Worm (Caenorhabditis elegans) whole organism, late embryonic: ENCODE data around the gene Y69E1A.4.
"Not testable (repeated sequence)": the region's sequence is repeated elsewhere in the genome, so short reads cannot be mapped to it uniquely, and the experiment has no call there.

Experiments used
- K09A11.1 ChIP-seq: sonication (generic microtip); optimal IDR thresholded peaks from 2 replicates; lab custom pipeline; 2017; ENCODE audit warnings: antibody characterized with exemption, mild to moderate bottlenecking, missing genetic modification characterization, missing compliant biosample characterization; ENCODE audit not compliant: insufficient read depth
- ceh-45 ChIP-seq: fragments of 200-800 bp; sonication (Bioruptor generic); IDR thresholded peaks from 2 replicates; pipeline ENCODE4 v1.3.6; 2022; ENCODE audit warnings: missing genetic modification reagents, missing genetic modification characterization, missing compliant biosample characterization
- ets-4 ChIP-seq: sonication (generic microtip); optimal IDR thresholded peaks from 2 replicates; lab custom pipeline; 2016; ENCODE audit warnings: missing genetic modification characterization, missing compliant biosample characterization
- pha-4 ChIP-seq: fragments of 150-350 bp; optimal IDR thresholded peaks from 2 replicates; lab custom pipeline; 2018; ENCODE audit warnings: missing biosample characterization, missing genetic modification reagents, missing genetic modification characterization
- pros-1 ChIP-seq: fragments of 150-350 bp; optimal IDR thresholded peaks from 2 replicates; lab custom pipeline; 2014; ENCODE audit warnings: missing biosample characterization, missing genetic modification reagents, missing genetic modification characterization
- sdc-2 ChIP-seq: sonication (generic microtip); optimal IDR thresholded peaks from 2 replicates; lab custom pipeline; 2016; ENCODE audit warnings: missing genotype, missing genetic modification characterization, missing compliant biosample characterization
- tbx-2 ChIP-seq: sonication (generic microtip); optimal IDR thresholded peaks from 2 replicates; lab custom pipeline; 2016; ENCODE audit warnings: missing genetic modification characterization, missing compliant biosample characterization
- unc-55 ChIP-seq: sonication (generic microtip); optimal IDR thresholded peaks from 2 replicates; lab custom pipeline; 2017; ENCODE audit warnings: missing biosample characterization, missing genetic modification reagents, missing genetic modification characterization

- not testable (repeated sequence) for TF ChIP-seq sdc-2; ets-4 (tag; lab: Kevin White, UChicago); K09A11.1 (tag; lab: Kevin White, UChicago); ceh-45 (GFP tag; lab: Robert Waterston, UW); unc-55; tbx-2; pha-4 (tag; lab: Kevin White, UChicago); pros-1
These were observed 32.4 kb downstream of the Y69E1A.4 start, which contains the start of gene Y43E12A.3 for ce11 chrIV:10987342-10987945.
